Worm (Caenorhabditis elegans) whole organism, mixed stage, embryonic: ENCODE results near the gene pqn-89.

Experiments
- cnd-1 ChIP-seq: fragments of 200-800 bp; sonication (Bioruptor generic); optimal IDR thresholded peaks from 2 replicates; lab custom pipeline; 2018; ENCODE audit warnings: mild to moderate bottlenecking, missing genetic modification characterization, missing compliant biosample characterization
- elt-1 ChIP-seq: sonication (generic microtip); optimal IDR thresholded peaks from 2 replicates; lab custom pipeline; 2017; ENCODE audit warnings: missing genetic modification characterization, mild to moderate bottlenecking, missing compliant biosample characterization, antibody characterized with exemption, moderate library complexity, borderline replicate concordance; ENCODE audit not compliant: insufficient read depth
- elt-3 ChIP-seq: fragments of 150-350 bp; optimal IDR thresholded peaks from 2 replicates; lab custom pipeline; 2014; ENCODE audit warnings: missing biosample characterization, missing genetic modification characterization
- nhr-28 ChIP-seq: fragments of 150-350 bp; optimal IDR thresholded peaks from 2 replicates; lab custom pipeline; 2014; ENCODE audit warnings: missing biosample characterization, missing genetic modification characterization

DNA sequence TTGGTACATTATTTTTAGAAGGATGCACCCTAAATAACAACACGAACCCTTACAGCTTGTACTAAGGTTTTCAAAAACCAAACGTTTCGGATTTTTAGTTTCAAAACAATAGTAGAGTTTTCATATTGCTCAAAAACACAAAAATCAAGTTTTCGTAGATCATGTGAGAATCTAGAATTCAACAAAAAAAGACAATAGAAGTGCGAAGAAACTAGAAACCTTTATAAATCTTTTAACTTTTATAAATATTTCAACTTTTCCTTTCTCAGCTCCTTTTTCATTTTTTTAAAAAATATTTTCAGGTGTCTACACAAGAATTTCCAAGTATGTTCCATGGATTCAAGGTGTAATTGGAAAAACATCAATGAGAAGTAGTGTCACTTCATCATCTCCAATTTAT, 53.9 kb downstream of the pqn-89 start, which contains the start of gene best-9:
- TF ChIP-seq nhr-28 (tag; lab: Kevin White, UChicago) (no peak), elt-1 (tag; lab: Kevin White, UChicago) (no peak), elt-3 (no peak), cnd-1 (tag; lab: Kevin White, UChicago) (no peak)
